Fruit fly (Drosophila melanogaster) whole organism, prepupa: ENCODE data around the gene CG46394.
A peak's percentile ranks its signal among the peaks of the same experiment; 100 is the strongest.

ENCODE experiments used
- Blimp-1 ChIP-seq: fragments of 200-800 bp; sonication (Bioruptor generic); optimal IDR thresholded peaks from 3 replicates; lab custom pipeline; 2017; ENCODE audit warnings: missing biosample characterization, missing genetic modification characterization, mild to moderate bottlenecking, moderate library complexity, missing genetic modification reagents
- CG10631 ChIP-seq: fragments of 200-800 bp; sonication (Bioruptor generic); optimal IDR thresholded peaks from 2 replicates; lab custom pipeline; 2016; ENCODE audit warnings: missing biosample characterization, missing genetic modification characterization
- CG11294 ChIP-seq: fragments of 200-800 bp; sonication (Bioruptor generic); IDR thresholded peaks from 2 replicates; pipeline ENCODE4 v1.3.6; 2022; ENCODE audit warnings: missing biosample characterization, missing genetic modification characterization
- CG11762 ChIP-seq: fragments of 200-800 bp; sonication (Bioruptor generic); optimal IDR thresholded peaks from 3 replicates; lab custom pipeline; 2016; ENCODE audit warnings: missing biosample characterization, missing genetic modification characterization; ENCODE audit not compliant: insufficient read depth
- CG15336 ChIP-seq: fragments of 200-800 bp; sonication (Bioruptor generic); IDR thresholded peaks from 2 replicates; pipeline ENCODE4 v1.3.6; 2022; ENCODE audit warnings: missing biosample characterization, missing genetic modification characterization
- CG1621 ChIP-seq: fragments of 200-800 bp; sonication (Bioruptor generic); optimal IDR thresholded peaks from 3 replicates; lab custom pipeline; 2018; ENCODE audit warnings: missing biosample characterization, mild to moderate bottlenecking, missing genetic modification characterization
- CG16779 ChIP-seq: fragments of 200-800 bp; sonication (Bioruptor generic); optimal IDR thresholded peaks from 3 replicates; lab custom pipeline; 2017; ENCODE audit warnings: missing biosample characterization, mild to moderate bottlenecking, missing genetic modification characterization
- CG3032 ChIP-seq: fragments of 200-800 bp; optimal IDR thresholded peaks from 2 replicates; lab custom pipeline; 2019; ENCODE audit warnings: missing biosample characterization, mild to moderate bottlenecking, missing genetic modification characterization, moderate library complexity
- CG31627 ChIP-seq: fragments of 200-800 bp; sonication (Bioruptor generic); optimal IDR thresholded peaks from 3 replicates; lab custom pipeline; 2016; ENCODE audit warnings: missing biosample characterization, missing genetic modification characterization
- CG3919 ChIP-seq: fragments of 200-800 bp; sonication (Bioruptor generic); optimal IDR thresholded peaks from 3 replicates; lab custom pipeline; 2016; ENCODE audit warnings: missing biosample characterization, missing genetic modification characterization
- CG4318 ChIP-seq: fragments of 200-800 bp; sonication (Bioruptor generic); optimal IDR thresholded peaks from 3 replicates; lab custom pipeline; 2017; ENCODE audit warnings: missing biosample characterization, mild to moderate bottlenecking, missing genetic modification characterization
- CG6792 ChIP-seq: fragments of 200-800 bp; sonication (Bioruptor generic); optimal IDR thresholded peaks from 3 replicates; lab custom pipeline; 2016; ENCODE audit warnings: missing biosample characterization, missing genetic modification characterization
- CG6808 ChIP-seq: fragments of 200-800 bp; sonication (Bioruptor generic); optimal IDR thresholded peaks from 3 replicates; lab custom pipeline; 2017; ENCODE audit warnings: missing biosample characterization, missing genetic modification characterization, mild to moderate bottlenecking, moderate library complexity, missing genetic modification reagents
- CG6854 ChIP-seq: fragments of 200-800 bp; sonication (Bioruptor generic); optimal IDR thresholded peaks from 2 replicates; lab custom pipeline; 2017; ENCODE audit warnings: missing biosample characterization, mild to moderate bottlenecking, missing genetic modification characterization
- CG7368 ChIP-seq: fragments of 200-800 bp; sonication (Bioruptor generic); optimal IDR thresholded peaks from 3 replicates; lab custom pipeline; 2016; ENCODE audit warnings: missing biosample characterization, missing genetic modification characterization
- CG8119 ChIP-seq: fragments of 200-800 bp; sonication (Bioruptor generic); IDR thresholded peaks from 3 replicates; pipeline ENCODE4 v1.3.6; 2022; ENCODE audit warnings: missing biosample characterization, missing genetic modification characterization
- CG8319 ChIP-seq: fragments of 200-800 bp; sonication (Bioruptor generic); optimal IDR thresholded peaks from 3 replicates; lab custom pipeline; 2016; ENCODE audit warnings: missing biosample characterization, missing genetic modification characterization
- CG8632 ChIP-seq: fragments of 200-800 bp; sonication (Bioruptor generic); optimal IDR thresholded peaks from 3 replicates; lab custom pipeline; 2016; ENCODE audit warnings: missing biosample characterization, missing genetic modification characterization
- CG9139 ChIP-seq: fragments of 200-800 bp; sonication (Bioruptor generic); optimal IDR thresholded peaks from 3 replicates; lab custom pipeline; 2017; ENCODE audit warnings: missing biosample characterization, mild to moderate bottlenecking, missing genetic modification characterization
- Eip78C ChIP-seq: fragments of 200-800 bp; sonication (Bioruptor generic); peaks from one replicate; lab custom pipeline; 2016; ENCODE audit warnings: missing biosample characterization, missing genetic modification characterization
- Eip93F ChIP-seq: fragments of 200-800 bp; sonication (Bioruptor generic); optimal IDR thresholded peaks from 2 replicates; lab custom pipeline; 2016; ENCODE audit warnings: missing biosample characterization, mild to moderate bottlenecking, missing genetic modification characterization
- Ets21C ChIP-seq: fragments of 200-800 bp; sonication (Bioruptor generic); optimal IDR thresholded peaks from 3 replicates; lab custom pipeline; 2016; ENCODE audit warnings: missing biosample characterization, missing genetic modification characterization
- Ets96B ChIP-seq: fragments of 200-800 bp; optimal IDR thresholded peaks from 2 replicates; lab custom pipeline; 2019; ENCODE audit warnings: missing biosample characterization, mild to moderate bottlenecking, missing genetic modification characterization, moderate library complexity
- Gug ChIP-seq: fragments of 200-800 bp; sonication (Bioruptor generic); IDR thresholded peaks from 2 replicates; pipeline ENCODE4 v1.3.6; 2022; ENCODE audit warnings: missing biosample characterization, missing genetic modification characterization
- Hr38 ChIP-seq: sonication (Bioruptor generic); optimal IDR thresholded peaks from 2 replicates; lab custom pipeline; 2016; ENCODE audit warnings: missing biosample characterization, missing genetic modification characterization
- Lpt ChIP-seq: fragments of 200-800 bp; sonication (Bioruptor generic); optimal IDR thresholded peaks from 3 replicates; lab custom pipeline; 2016; ENCODE audit warnings: missing biosample characterization, missing genetic modification characterization
- Met ChIP-seq: fragments of 200-800 bp; sonication (Bioruptor generic); optimal IDR thresholded peaks from 3 replicates; lab custom pipeline; 2016; ENCODE audit warnings: missing biosample characterization, missing genetic modification characterization
- OdsH ChIP-seq: fragments of 200-800 bp; sonication (Bioruptor generic); optimal IDR thresholded peaks from 3 replicates; lab custom pipeline; 2016; ENCODE audit warnings: missing biosample characterization, missing genetic modification characterization
- Smox ChIP-seq: fragments of 200-800 bp; sonication (Bioruptor generic); optimal IDR thresholded peaks from 3 replicates; lab custom pipeline; 2016; ENCODE audit warnings: missing biosample characterization, missing genetic modification characterization
- Sox102F ChIP-seq: fragments of 200-800 bp; sonication (Bioruptor generic); optimal IDR thresholded peaks from 2 replicates; lab custom pipeline; 2016; ENCODE audit warnings: missing biosample characterization, mild to moderate bottlenecking, missing genetic modification characterization
- achi ChIP-seq: fragments of 200-800 bp; sonication (Bioruptor generic); optimal IDR thresholded peaks from 3 replicates; lab custom pipeline; 2016; ENCODE audit warnings: missing biosample characterization, missing genetic modification characterization
- cyc ChIP-seq: fragments of 200-800 bp; sonication (Bioruptor generic); optimal IDR thresholded peaks from 3 replicates; lab custom pipeline; 2016; ENCODE audit warnings: missing biosample characterization, missing genetic modification characterization
- dac ChIP-seq: fragments of 200-800 bp; sonication (Bioruptor generic); optimal IDR thresholded peaks from 2 replicates; lab custom pipeline; 2017; ENCODE audit warnings: missing biosample characterization, mild to moderate bottlenecking, missing genetic modification characterization
- dsx ChIP-seq: fragments of 200-800 bp; optimal IDR thresholded peaks from 3 replicates; lab custom pipeline; 2019; ENCODE audit warnings: missing biosample characterization, mild to moderate bottlenecking, missing genetic modification characterization, moderate library complexity; ENCODE audit not compliant: poor library complexity, severe bottlenecking
- eg ChIP-seq: fragments of 200-800 bp; sonication (Bioruptor generic); IDR thresholded peaks from 3 replicates; pipeline ENCODE4 v1.3.6; 2022; ENCODE audit warnings: missing biosample characterization, missing genetic modification characterization
- esn ChIP-seq: fragments of 200-800 bp; sonication (Bioruptor generic); optimal IDR thresholded peaks from 2 replicates; lab custom pipeline; 2016; ENCODE audit warnings: missing biosample characterization, mild to moderate bottlenecking, missing genetic modification characterization, moderate library complexity
- fd59A ChIP-seq: fragments of 200-800 bp; sonication (Bioruptor generic); optimal IDR thresholded peaks from 2 replicates; lab custom pipeline; 2017; ENCODE audit warnings: missing biosample characterization, mild to moderate bottlenecking, missing genetic modification characterization, missing genetic modification reagents
- fd85E ChIP-seq: fragments of 200-800 bp; sonication (Bioruptor generic); optimal IDR thresholded peaks from 3 replicates; lab custom pipeline; 2016; ENCODE audit warnings: missing biosample characterization, missing genetic modification characterization
- lz ChIP-seq: fragments of 200-800 bp; sonication (Bioruptor generic); optimal IDR thresholded peaks from 3 replicates; lab custom pipeline; 2016; ENCODE audit warnings: missing biosample characterization, missing genetic modification characterization
- net ChIP-seq: fragments of 200-800 bp; sonication (Bioruptor generic); optimal IDR thresholded peaks from 3 replicates; lab custom pipeline; 2016; ENCODE audit warnings: missing biosample characterization, missing genetic modification characterization
- pdm3 ChIP-seq: fragments of 200-800 bp; sonication (Bioruptor generic); optimal IDR thresholded peaks from 3 replicates; lab custom pipeline; 2016; ENCODE audit warnings: missing biosample characterization, missing genetic modification characterization
- svp ChIP-seq: fragments of 200-800 bp; sonication (Bioruptor generic); peaks from one replicate; lab custom pipeline; 2016; ENCODE audit warnings: missing biosample characterization, missing genetic modification characterization
- topi ChIP-seq: fragments of 200-800 bp; sonication (Bioruptor generic); optimal IDR thresholded peaks from 3 replicates; lab custom pipeline; 2016; ENCODE audit warnings: missing biosample characterization, missing genetic modification characterization
- vri ChIP-seq: fragments of 200-800 bp; sonication (Bioruptor generic); optimal IDR thresholded peaks from 3 replicates; lab custom pipeline; 2016; ENCODE audit warnings: missing biosample characterization, mild to moderate bottlenecking, missing genetic modification characterization

Gene CG46394

DNA sequence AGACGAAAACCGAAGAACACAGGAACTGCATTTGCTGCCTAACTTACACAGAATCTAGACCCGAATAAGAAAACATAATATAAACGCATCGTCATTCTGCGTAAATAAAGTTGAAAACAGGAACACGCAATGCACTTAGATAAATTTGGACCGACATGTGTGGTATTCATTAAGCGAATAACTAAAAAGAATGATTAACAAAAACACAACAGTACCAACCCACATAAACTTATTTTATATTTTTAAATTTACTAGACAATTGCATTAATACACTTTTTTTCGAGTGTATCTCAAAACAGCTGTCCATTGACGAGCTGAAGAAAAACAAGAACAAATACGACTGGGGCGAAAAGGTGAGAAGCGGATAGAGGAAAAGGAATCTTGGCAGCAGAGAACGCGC is 45.8 kb upstream of the CG46394 start (continued):
- TF ChIP-seq CG6792 (peak; percentile 42), Ets21C (GFP tag; lab: Kevin White, UChicago) (peak; percentile 25), CG9139 (GFP tag; lab: Kevin White, UChicago) (peak; percentile 35), CG8319 (GFP tag; lab: Kevin White, UChicago) (peak; percentile 7), CG8632 (peak; percentile 42), esn (GFP tag; lab: Kevin White, UChicago) (peak; percentile 67), Lpt (GFP tag; lab: Kevin White, UChicago) (peak; percentile 36), Smox (GFP tag; lab: Kevin White, UChicago) (peak; percentile 66), Eip78C (peak; percentile 89), Hr38 (no peak), fd59A (peak; percentile 39), Gug (GFP tag; lab: Robert Waterston, UW) (no peak), lz (peak; percentile 57), Eip93F (GFP tag; lab: Kevin White, UChicago) (no peak), CG16779 (tag; lab: Kevin White, UChicago) (no peak), Blimp-1 (GFP tag; lab: Kevin White, UChicago) (no peak), topi (GFP tag; lab: Kevin White, UChicago) (peak; percentile 69), CG6808 (GFP tag; lab: Kevin White, UChicago) (peak; percentile 45), CG8119 (GFP tag; lab: Robert Waterston, UW) (peak; percentile 64; the same call in 2 of the 3 replicates), CG31627 (GFP tag; lab: Kevin White, UChicago) (peak; percentile 70), cyc (GFP tag; lab: Kevin White, UChicago) (peak; percentile 53), dac (GFP tag; lab: Kevin White, UChicago) (peak; percentile 21), CG11294 (peak; percentile 65), eg (GFP tag; lab: Robert Waterston, UW) (peak; percentile 85), vri (GFP tag; lab: Kevin White, UChicago) (no peak)
- TF ChIP-seq, all 60 proteins: peak for 52

DNA sequence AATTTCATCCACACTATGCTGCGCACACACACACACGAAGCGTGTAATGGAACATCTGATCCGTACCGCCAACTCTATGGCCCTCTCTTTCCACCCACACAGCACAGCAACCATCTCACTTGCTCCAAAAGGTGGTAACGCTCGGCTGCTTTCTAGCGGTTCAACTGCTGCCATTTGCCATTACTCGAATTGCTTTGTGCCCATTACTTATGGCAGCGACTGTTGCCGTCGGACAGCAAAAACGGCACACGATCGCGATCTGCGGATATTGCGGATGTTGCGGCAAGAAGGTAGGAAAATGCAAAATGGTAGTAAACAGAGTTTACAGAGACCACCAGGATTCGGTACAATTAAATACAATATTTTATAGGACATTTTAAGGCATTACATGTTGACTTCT is 45.4 kb upstream of the CG46394 start:
- TF ChIP-seq Ets96B (tag; lab: Kevin White, UChicago) (no peak), fd59A (no peak), Eip93F (GFP tag; lab: Kevin White, UChicago) (no peak), CG6854 (no peak), svp (GFP tag; lab: Kevin White, UChicago) (no peak), CG3919 (GFP tag; lab: Kevin White, UChicago) (no peak), OdsH (GFP tag; lab: Kevin White, UChicago) (no peak)
- TF ChIP-seq, all 60 proteins: peak for 0

DNA sequence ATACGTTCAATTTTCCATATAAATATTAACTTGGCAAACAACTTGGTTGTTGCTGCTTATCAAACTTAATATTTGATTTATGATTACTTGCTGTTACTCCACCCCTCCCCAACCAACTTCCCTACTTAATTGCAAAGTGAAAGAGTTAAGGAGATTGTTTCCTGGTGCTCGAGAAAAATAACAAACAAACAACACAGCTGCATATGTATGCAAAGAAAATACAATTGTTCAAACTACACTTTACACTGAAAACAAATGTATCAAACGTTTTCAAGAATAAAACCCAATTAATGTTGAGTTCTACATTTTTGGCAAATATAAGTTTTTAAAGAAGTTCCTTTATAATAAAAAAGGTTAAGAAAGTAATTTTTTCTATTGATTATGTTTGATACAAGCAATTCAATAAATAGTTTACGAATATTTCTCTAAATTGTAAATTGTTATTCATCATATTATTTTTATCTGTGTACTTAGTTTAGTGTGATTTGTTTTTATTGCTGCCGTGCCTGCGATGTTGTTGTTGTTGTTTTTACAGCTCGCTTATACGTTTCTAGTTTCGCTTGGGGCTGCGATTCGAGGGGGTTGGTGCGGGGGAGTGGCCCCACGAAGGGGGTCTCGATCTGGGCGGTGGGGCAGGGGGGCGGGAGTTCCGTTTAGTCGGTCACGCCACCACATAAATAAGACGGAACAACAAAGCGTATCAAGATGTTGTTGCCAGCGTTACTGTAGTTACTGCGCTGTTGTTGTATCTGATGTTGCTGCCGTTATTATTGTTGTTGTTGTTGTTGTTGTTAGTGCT is 44.3 kb upstream of the CG46394 start:
- TF ChIP-seq CG11762 (GFP tag; lab: Kevin White, UChicago) (peak; percentile 33), Gug (GFP tag; lab: Robert Waterston, UW) (no peak; the same call in none of the 2 replicates), pdm3 (peak; percentile 48), OdsH (GFP tag; lab: Kevin White, UChicago) (peak; percentile 59), net (GFP tag; lab: Kevin White, UChicago) (peak; percentile 57), Smox (GFP tag; lab: Kevin White, UChicago) (no peak), CG1621 (tag; lab: Kevin White, UChicago) (peak; percentile 37), CG6854 (no peak), dsx (peak; percentile 60), Ets21C (GFP tag; lab: Kevin White, UChicago) (no peak), Met (GFP tag; lab: Kevin White, UChicago) (no peak), CG8632 (peak; percentile 51), CG10631 (GFP tag; lab: Kevin White, UChicago) (peak; percentile 37), Sox102F (GFP tag; lab: Kevin White, UChicago) (no peak), CG15336 (GFP tag; lab: Robert Waterston, UW) (peak; percentile 91), fd59A (peak; percentile 27), CG6792 (no peak), topi (GFP tag; lab: Kevin White, UChicago) (no peak), achi (GFP tag; lab: Kevin White, UChicago) (peak; percentile 41), CG3919 (GFP tag; lab: Kevin White, UChicago) (peak; percentile 37), CG11294 (no peak; the same call in 1 of the 2 replicates), CG3032 (peak; percentile 49), lz (no peak), CG7368 (GFP tag; lab: Kevin White, UChicago) (peak; percentile 17), Eip93F (GFP tag; lab: Kevin White, UChicago) (no peak), CG31627 (GFP tag; lab: Kevin White, UChicago) (no peak), CG4318 (GFP tag; lab: Kevin White, UChicago) (peak; percentile 67), CG9139 (GFP tag; lab: Kevin White, UChicago) (peak; percentile 40), fd85E (GFP tag; lab: Kevin White, UChicago) (no peak), cyc (GFP tag; lab: Kevin White, UChicago) (no peak)
